Fruit fly (Drosophila melanogaster): ENCODE measurements around the gene CG7963.

dm6 chr3R:8334982-8335381 lies 27.6 kb upstream of the CG7963 start:
- TF ChIP-seq Dll (optimal IDR thresholded peaks at IDR 0.05) = no peak
- no peak for TF ChIP-seq usp (GFP tag; optimal IDR thresholded peaks at IDR 0.05)
- TF ChIP-seq psq (optimal IDR thresholded peaks at IDR 0.05) = no peak
- TF ChIP-seq pan (optimal IDR thresholded peaks at IDR 0.05) = no peak
- TF ChIP-seq EcR (GFP tag; optimal IDR thresholded peaks at IDR 0.05) = no peak
- TF ChIP-seq CG8478 (optimal IDR thresholded peaks at IDR 0.05) = no peak

Measured in whole organism.